Worm (Caenorhabditis elegans): Measurements from ENCODE around the gene ZK1010.2.
A peak's percentile ranks its signal among the peaks of the same experiment; 100 is the strongest.

ZK1010.2 gene

ce11 chrIII:12977559-12977958 lies at the start of gene ZK1010.2:
ZK1010.2 (minus strand) TSS chrIII:12977862.
- peak; percentile 70 for TF ChIP-seq lin-38 (GFP tag; IDR thresholded peaks at IDR 0.05)
- peak in 1 of 2 experiments; percentile 20 for TF ChIP-seq lsy-2 (tag; optimal IDR thresholded peaks at IDR 0.05)
- TF ChIP-seq mdt-29 (GFP tag; IDR thresholded peaks at IDR 0.05), result 0 out of 2 replicates have a peak, but pooled peaks have one; percentile 20
- TF ChIP-seq T26A8.4 (GFP tag; IDR thresholded peaks at IDR 0.05), result 0 out of 2 replicates have a peak, but pooled peaks have one; percentile 40
- TF ChIP-seq F49E8.2 (tag; optimal IDR thresholded peaks at IDR 0.05; ENCODE audit: borderline replicate concordance), result peak; percentile 63
- TF ChIP-seq fos-1 (tag; optimal IDR thresholded peaks at IDR 0.05), result no peak
- TF ChIP-seq nhr-76 (tag; optimal IDR thresholded peaks at IDR 0.05), result no peak
- TF ChIP-seq pha-4 (GFP tag; IDR thresholded peaks at IDR 0.05), result peak; percentile 64; the same call in 1 of the 2 replicates
- no peak for TF ChIP-seq pha-4 (tag; optimal IDR thresholded peaks at IDR 0.05)
- TF ChIP-seq Y48G9A.11 (GFP tag; IDR thresholded peaks at IDR 0.05), result peak; percentile 66
- peak; percentile 25 for TF ChIP-seq spr-1 (tag; optimal IDR thresholded peaks at IDR 0.05)
- TF ChIP-seq D1046.2 (GFP tag; IDR thresholded peaks at IDR 0.05), result 0 out of 2 replicates have a peak, but pooled peaks have one; percentile 57
- no peak for TF ChIP-seq lin-29 (GFP tag; IDR thresholded peaks at IDR 0.05)
- TF ChIP-seq Y105C5A.15 (GFP tag; IDR thresholded peaks at IDR 0.05), result 0 out of 2 replicates have a peak, but pooled peaks have one; percentile 43
- TF ChIP-seq madf-9 (GFP tag; conservative IDR thresholded peaks at IDR 0.05), result 0 out of 2 replicates have a peak, but pooled peaks have one; percentile 24
- no peak for TF ChIP-seq ceh-44 (GFP tag; IDR thresholded peaks at IDR 0.05)

- no peak for TF ChIP-seq duxl-1 (tag; optimal IDR thresholded peaks at IDR 0.05; ENCODE audit: poor library complexity)
- no peak for TF ChIP-seq D1046.2 (GFP tag; IDR thresholded peaks at IDR 0.05)
- TF ChIP-seq ceh-44 (GFP tag; IDR thresholded peaks at IDR 0.05), result no peak
- peak; percentile 46 for TF ChIP-seq nhr-28 (tag; optimal IDR thresholded peaks at IDR 0.05)
- TF ChIP-seq hmg-1.1 (GFP tag; IDR thresholded peaks at IDR 0.05), result no peak
- no peak for TF ChIP-seq aha-1 (tag)
- no peak for TF ChIP-seq unc-39 (tag; optimal IDR thresholded peaks at IDR 0.05)
- no peak for TF ChIP-seq ama-1 (optimal IDR thresholded peaks at IDR 0.05)
- TF ChIP-seq lin-13 (GFP tag; optimal IDR thresholded peaks at IDR 0.05), result no peak
- no peak for TF ChIP-seq ceh-20 (GFP tag; IDR thresholded peaks at IDR 0.05)
- no peak; the same call in 1 of the 2 replicates for TF ChIP-seq dmd-6 (GFP tag; IDR thresholded peaks at IDR 0.05)
- no peak for TF ChIP-seq daf-16 (GFP tag; optimal IDR thresholded peaks at IDR 0.05)
- peak; percentile 52 for TF ChIP-seq daf-16 (tag; optimal IDR thresholded peaks at IDR 0.05)
- no peak for TF ChIP-seq T26A8.4 (GFP tag; IDR thresholded peaks at IDR 0.05)
- TF ChIP-seq nhr-102 (tag; optimal IDR thresholded peaks at IDR 0.05), result peak; percentile 95
- TF ChIP-seq pqm-1 (tag; optimal IDR thresholded peaks at IDR 0.05), result peak; percentile 49
- no peak for TF ChIP-seq attf-4 (tag; optimal IDR thresholded peaks at IDR 0.05)
- no peak for TF ChIP-seq zip-11 (GFP tag; IDR thresholded peaks at IDR 0.05)
- TF ChIP-seq mdt-29 (GFP tag; IDR thresholded peaks at IDR 0.05), result no peak
- TF ChIP-seq lin-1 (GFP tag; IDR thresholded peaks at IDR 0.05), result no peak
- TF ChIP-seq rbr-2 (tag; optimal IDR thresholded peaks at IDR 0.05), result no peak
- no peak for TF ChIP-seq ceh-32 (tag; optimal IDR thresholded peaks at IDR 0.05; ENCODE audit: poor library complexity)
- no peak for TF ChIP-seq jun-1 (tag; optimal IDR thresholded peaks at IDR 0.05)
- no peak for TF ChIP-seq set-16 (GFP tag; IDR thresholded peaks at IDR 0.05)
- TF ChIP-seq zag-1 (tag; optimal IDR thresholded peaks at IDR 0.05), result no peak
- TF ChIP-seq nhr-237 (tag; optimal IDR thresholded peaks at IDR 0.05), result no peak
- no peak for TF ChIP-seq spr-3 (GFP tag; optimal IDR thresholded peaks at IDR 0.05)
- no peak for TF ChIP-seq spr-1 (tag; optimal IDR thresholded peaks at IDR 0.05)
- TF ChIP-seq F44E2.7 (GFP tag; IDR thresholded peaks at IDR 0.05), result no peak
- no peak for TF ChIP-seq unc-130 (GFP tag; optimal IDR thresholded peaks at IDR 0.05)
- no peak for TF ChIP-seq nhr-25 (tag; optimal IDR thresholded peaks at IDR 0.05; ENCODE audit: borderline replicate concordance, insufficient read depth)
- no peak for TF ChIP-seq skn-1 (tag; optimal IDR thresholded peaks at IDR 0.05)
These were observed 46.6 kb upstream of the ZK1010.2 start, which contains the start of gene cyp-13A12 for ce11 chrIII:13024281-13024680. cyp-13A12 (plus strand) TSS chrIII:13024547.

Data from whole organism, L4 larva.